Fruit fly (Drosophila melanogaster) whole organism, adult: ENCODE data around the gene CG13679.

Experiments used
- CG11617 ChIP-seq: fragments of 200-800 bp; sonication (Bioruptor generic); optimal IDR thresholded peaks from 2 replicates; lab custom pipeline; 2017; ENCODE audit warnings: mild to moderate bottlenecking, missing biosample characterization, missing genetic modification reagents, missing genetic modification characterization
- CG12768 ChIP-seq: fragments of 200-800 bp; sonication (Bioruptor generic); optimal IDR thresholded peaks from 2 replicates; lab custom pipeline; 2017; ENCODE audit warnings: missing biosample characterization, missing genetic modification characterization, mild to moderate bottlenecking, moderate library complexity, missing genetic modification reagents
- CG14711 ChIP-seq: fragments of 200-800 bp; sonication (Bioruptor generic); optimal IDR thresholded peaks from 2 replicates; lab custom pipeline; 2018; ENCODE audit warnings: missing biosample characterization, mild to moderate bottlenecking, missing genetic modification characterization, moderate library complexity
- CG1620 ChIP-seq: fragments of 200-800 bp; sonication (Bioruptor generic); optimal IDR thresholded peaks from 2 replicates; lab custom pipeline; 2016; ENCODE audit warnings: missing biosample characterization, missing genetic modification characterization
- CG33017 ChIP-seq: fragments of 200-800 bp; sonication (Bioruptor generic); optimal IDR thresholded peaks from 2 replicates; lab custom pipeline; 2018; ENCODE audit warnings: missing biosample characterization, mild to moderate bottlenecking, missing genetic modification characterization, moderate library complexity
- CG5204 ChIP-seq: fragments of 200-800 bp; sonication (Bioruptor generic); optimal IDR thresholded peaks from 2 replicates; lab custom pipeline; 2016; ENCODE audit warnings: missing biosample characterization, missing genetic modification characterization
- CG7045 ChIP-seq: fragments of 200-800 bp; sonication (Bioruptor generic); optimal IDR thresholded peaks from 2 replicates; lab custom pipeline; 2017; ENCODE audit warnings: missing biosample characterization, mild to moderate bottlenecking, missing genetic modification characterization
- CG7101 ChIP-seq: fragments of 200-800 bp; sonication (Bioruptor generic); optimal IDR thresholded peaks from 2 replicates; lab custom pipeline; 2018; ENCODE audit warnings: missing biosample characterization, mild to moderate bottlenecking, missing genetic modification characterization, moderate library complexity
- Clk ChIP-seq: fragments of 200-800 bp; sonication (Bioruptor generic); optimal IDR thresholded peaks from 2 replicates; lab custom pipeline; 2017; ENCODE audit warnings: missing biosample characterization, missing genetic modification characterization
- Crg-1 ChIP-seq: fragments of 200-800 bp; sonication (Bioruptor generic); optimal IDR thresholded peaks from 2 replicates; lab custom pipeline; 2016; ENCODE audit warnings: missing biosample characterization, missing genetic modification characterization
- Hr96 ChIP-seq: fragments of 200-800 bp; sonication (Bioruptor generic); optimal IDR thresholded peaks from 2 replicates; lab custom pipeline; 2016; ENCODE audit warnings: missing biosample characterization, missing genetic modification characterization
- Mnt ChIP-seq: fragments of 200-800 bp; sonication (Bioruptor generic); optimal IDR thresholded peaks from 2 replicates; lab custom pipeline; 2016; ENCODE audit warnings: missing biosample characterization, mild to moderate bottlenecking, missing genetic modification characterization
- bab1 ChIP-seq: fragments of 200-800 bp; sonication (Bioruptor generic); optimal IDR thresholded peaks from 3 replicates; lab custom pipeline; 2019; ENCODE audit warnings: missing biosample characterization, mild to moderate bottlenecking, missing genetic modification characterization, moderate library complexity
- cic ChIP-seq: fragments of 200-800 bp; sonication (Bioruptor generic); optimal IDR thresholded peaks from 2 replicates; lab custom pipeline; 2017; ENCODE audit warnings: missing biosample characterization, mild to moderate bottlenecking, missing genetic modification characterization, moderate library complexity
- cnc ChIP-seq, 2 experiments: fragments of >200 bp; optimal IDR thresholded peaks; 2 replicates each; lab custom pipeline; 2017
- kay ChIP-seq: fragments of 200-800 bp; sonication (Bioruptor generic); peaks from one replicate; lab custom pipeline; 2016; ENCODE audit warnings: missing biosample characterization, missing genetic modification characterization, borderline replicate concordance
- ovo ChIP-seq: fragments of 200-800 bp; sonication (Bioruptor generic); optimal IDR thresholded peaks from 2 replicates; lab custom pipeline; 2016; ENCODE audit warnings: missing biosample characterization, missing genetic modification characterization
- pad ChIP-seq: fragments of 200-800 bp; sonication (Bioruptor generic); optimal IDR thresholded peaks from 3 replicates; lab custom pipeline; 2017; ENCODE audit warnings: missing biosample characterization, missing genetic modification characterization, mild to moderate bottlenecking, moderate library complexity, missing genetic modification reagents
- tj ChIP-seq: fragments of 200-800 bp; sonication (Bioruptor generic); optimal IDR thresholded peaks from 3 replicates; lab custom pipeline; 2017; ENCODE audit warnings: missing biosample characterization, mild to moderate bottlenecking, missing genetic modification characterization, moderate library complexity
- toe ChIP-seq: fragments of 200-800 bp; sonication (Bioruptor generic); optimal IDR thresholded peaks from 2 replicates; lab custom pipeline; 2016; ENCODE audit warnings: missing biosample characterization, missing genetic modification characterization

Gene CG13679

DNA sequence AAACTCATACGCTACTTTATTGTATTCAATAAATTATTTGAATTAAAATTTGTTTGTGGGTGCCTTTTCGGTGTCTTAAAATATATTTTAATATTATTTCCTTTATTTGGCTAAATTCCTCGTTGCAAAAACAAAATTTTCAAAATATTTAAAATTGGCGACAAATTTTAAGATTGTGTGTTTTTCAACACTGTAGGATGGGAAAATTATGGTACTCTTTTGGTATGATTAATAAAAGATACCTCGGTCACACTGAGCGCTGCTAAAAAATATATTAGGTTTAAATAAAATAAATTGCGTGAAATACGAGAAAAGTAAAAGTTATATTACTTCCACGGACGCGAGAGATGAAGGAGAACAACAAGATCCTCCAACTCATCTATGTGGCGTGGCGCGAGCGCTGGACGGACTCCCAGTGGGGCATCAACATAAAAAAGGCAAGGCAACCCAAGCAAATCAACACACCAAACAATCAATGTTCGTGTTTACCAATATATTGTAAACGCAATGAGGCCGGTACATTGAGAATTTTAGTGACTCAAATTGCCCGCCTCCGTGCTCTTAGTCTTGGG is 11.5 kb upstream of the CG13679 start, which contains the start of gene MED24:
MED24 (plus strand) TSS at position 229 of the 572 bp plus-strand sequence.
- TF ChIP-seq CG7045 (GFP tag; lab: Kevin White, UChicago) = peak; percentile 14
- TF ChIP-seq CG1620 (GFP tag; lab: Kevin White, UChicago) = no peak
- peak; percentile 53 for TF ChIP-seq CG14711
- TF ChIP-seq Mnt = peak; percentile 20
- no peak for TF ChIP-seq Crg-1 (GFP tag; lab: Kevin White, UChicago)
- TF ChIP-seq CG33017 (tag; lab: Kevin White, UChicago) = peak; percentile 9
- peak; percentile 23 for TF ChIP-seq bab1 (GFP tag; lab: Kevin White, UChicago)
- TF ChIP-seq CG7101 (tag; lab: Kevin White, UChicago) = peak; percentile 35

DNA sequence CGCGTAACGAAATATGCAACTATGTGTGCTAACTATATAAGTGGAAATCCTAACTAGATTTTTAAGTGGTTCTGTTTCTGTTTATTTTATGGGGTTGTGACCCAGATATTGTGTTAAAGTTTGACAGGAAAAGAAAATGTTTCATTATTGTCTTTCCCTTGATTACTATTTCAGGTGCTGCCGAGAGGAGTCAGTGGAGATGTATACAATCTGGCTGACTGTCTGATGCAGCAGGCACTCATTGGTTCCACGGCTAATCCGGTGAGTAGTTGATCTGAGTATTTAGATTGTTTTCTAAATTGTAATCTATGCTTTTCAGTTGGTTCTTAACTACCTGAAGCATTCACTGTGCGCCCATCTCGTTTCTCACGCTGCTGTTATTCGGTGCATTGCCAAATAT is 9.6 kb upstream of the CG13679 start, which contains the start of gene CG7387:
CG7387 (minus strand) TSS at position 101 of the 400 bp plus-strand sequence.
- TF ChIP-seq kay (no peak), CG7101 (tag; lab: Kevin White, UChicago) (no peak), CG14711 (no peak), cic (GFP tag; lab: Kevin White, UChicago) (no peak), CG7045 (GFP tag; lab: Kevin White, UChicago) (no peak), CG1620 (GFP tag; lab: Kevin White, UChicago) (no peak), ovo (GFP tag; lab: Kevin White, UChicago) (no peak), Crg-1 (GFP tag; lab: Kevin White, UChicago) (no peak), CG12768 (no peak), cnc (optimal IDR thresholded peaks at IDR 0.05; lab: Kevin White, UChicago) (no peak), tj (GFP tag; lab: Kevin White, UChicago) (no peak), CG33017 (tag; lab: Kevin White, UChicago) (no peak), pad (no peak), toe (no peak), Hr96 (GFP tag; lab: Kevin White, UChicago) (no peak), bab1 (GFP tag; lab: Kevin White, UChicago) (no peak), CG11617 (no peak), CG5204 (GFP tag; lab: Kevin White, UChicago) (no peak), Clk (GFP tag; lab: Kevin White, UChicago) (no peak), Mnt (no peak)

DNA sequence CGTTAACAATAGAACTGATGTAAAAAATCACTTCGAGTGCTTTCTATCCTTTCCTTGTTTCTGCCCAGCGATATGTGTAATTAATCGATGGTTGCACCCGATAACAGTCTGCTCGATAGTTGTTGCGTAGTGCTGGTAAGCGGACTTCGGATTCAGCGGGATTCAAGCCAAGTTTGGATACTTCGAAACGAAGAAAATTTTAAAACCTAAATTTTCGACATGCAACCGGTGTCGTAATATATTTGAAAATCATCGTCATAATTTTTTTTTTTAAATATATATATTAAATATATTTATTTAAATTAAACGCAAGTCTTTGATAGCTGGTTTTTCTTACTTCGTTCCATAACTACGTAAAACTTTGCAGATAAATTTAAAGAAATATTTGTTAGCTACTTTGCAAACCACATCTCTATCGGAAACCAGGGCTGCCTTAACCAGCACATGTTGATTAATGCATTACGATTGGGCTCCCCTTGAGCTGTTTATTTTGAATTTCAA is 4.8 kb upstream of the CG13679 start, which contains the start of the genes UbcE2M and Dhps:
UbcE2M (minus strand) TSS at position 209 of the 501 bp plus-strand sequence.
Dhps (plus strand) TSS at position 429 of the 501 bp plus-strand sequence.
- TF ChIP-seq CG7045 (GFP tag; lab: Kevin White, UChicago) = peak; percentile 92
- peak; percentile 62 for TF ChIP-seq tj (GFP tag; lab: Kevin White, UChicago)
- TF ChIP-seq Hr96 (GFP tag; lab: Kevin White, UChicago) = no peak
- no peak for TF ChIP-seq kay
- peak; percentile 75 for TF ChIP-seq toe
- peak; percentile 69 for TF ChIP-seq Crg-1 (GFP tag; lab: Kevin White, UChicago)
- TF ChIP-seq CG5204 (GFP tag; lab: Kevin White, UChicago) = no peak
- peak; percentile 87 for TF ChIP-seq Mnt
- TF ChIP-seq CG11617 = peak; percentile 86
- peak; percentile 3 for TF ChIP-seq cic (GFP tag; lab: Kevin White, UChicago)
- peak; percentile 65 for TF ChIP-seq CG33017 (tag; lab: Kevin White, UChicago)
- TF ChIP-seq Clk (GFP tag; lab: Kevin White, UChicago) = peak; percentile 78
- peak; percentile 77 for TF ChIP-seq pad
- peak; percentile 86 for TF ChIP-seq CG7101 (tag; lab: Kevin White, UChicago)
- TF ChIP-seq cnc (optimal IDR thresholded peaks at IDR 0.05; lab: Kevin White, UChicago) = no peak
- TF ChIP-seq ovo (GFP tag; lab: Kevin White, UChicago) = peak; percentile 78
- peak; percentile 89 for TF ChIP-seq CG12768
- TF ChIP-seq CG1620 (GFP tag; lab: Kevin White, UChicago) = peak; percentile 71
- peak; percentile 75 for TF ChIP-seq bab1 (GFP tag; lab: Kevin White, UChicago)
- TF ChIP-seq CG14711 = peak; percentile 79

DNA sequence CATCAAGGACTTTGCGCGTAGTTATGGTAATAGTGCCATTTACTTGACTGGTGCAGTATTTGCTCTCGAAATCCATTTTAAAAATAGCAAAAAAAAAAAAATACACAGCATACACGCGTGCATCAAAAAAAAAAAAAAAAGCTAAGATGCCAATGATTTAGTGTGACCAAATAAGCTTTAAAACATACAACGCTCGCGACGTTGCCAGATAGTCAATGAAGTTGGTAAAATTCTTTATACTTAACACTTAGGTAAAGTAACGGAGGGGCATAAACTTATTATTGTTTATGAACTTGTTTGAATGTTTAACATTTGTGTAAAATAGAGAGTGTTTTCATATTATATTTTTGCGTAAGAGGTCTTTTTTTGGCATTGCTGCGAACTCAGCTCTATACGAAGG is 8.0 kb downstream of the CG13679 start, which contains the start of gene tut:
tut (minus strand) TSS at position 148 of the 400 bp plus-strand sequence.
- TF ChIP-seq kay (no peak), cic (GFP tag; lab: Kevin White, UChicago) (no peak), ovo (GFP tag; lab: Kevin White, UChicago) (no peak), CG7101 (tag; lab: Kevin White, UChicago) (no peak), toe (no peak), CG11617 (no peak), Mnt (no peak), CG1620 (GFP tag; lab: Kevin White, UChicago) (no peak), CG7045 (GFP tag; lab: Kevin White, UChicago) (no peak), cnc (optimal IDR thresholded peaks at IDR 0.05; lab: Kevin White, UChicago) (no peak), pad (no peak), CG14711 (no peak), Hr96 (GFP tag; lab: Kevin White, UChicago) (no peak), bab1 (GFP tag; lab: Kevin White, UChicago) (no peak), Clk (GFP tag; lab: Kevin White, UChicago) (no peak)

DNA sequence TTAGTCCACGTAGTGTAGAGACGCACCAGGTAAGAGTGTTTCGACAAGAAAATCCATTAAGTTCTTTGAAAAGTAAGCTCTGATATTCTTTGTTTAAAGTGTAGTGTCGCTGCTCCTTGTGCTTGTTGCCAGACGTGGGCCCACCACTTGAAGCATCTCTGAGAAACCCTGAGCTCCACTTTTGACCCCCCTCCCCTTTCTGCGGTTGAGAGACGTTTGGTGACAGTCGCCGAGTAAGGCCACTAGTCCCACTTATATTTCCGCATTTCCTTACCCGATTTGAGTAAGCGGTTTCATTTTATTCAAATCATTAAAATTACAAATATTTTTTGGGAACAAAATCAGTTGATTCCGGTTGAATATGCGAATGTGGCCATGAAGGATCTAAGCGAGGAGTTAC is 9.0 kb downstream of the CG13679 start, which contains the start of gene CG8006:
CG8006 (plus strand) TSS at position 301 of the 400 bp plus-strand sequence.
- TF ChIP-seq ovo (GFP tag; lab: Kevin White, UChicago) (no peak), toe (no peak), CG11617 (no peak), CG33017 (tag; lab: Kevin White, UChicago) (no peak), CG1620 (GFP tag; lab: Kevin White, UChicago) (no peak), bab1 (GFP tag; lab: Kevin White, UChicago) (no peak), CG7101 (tag; lab: Kevin White, UChicago) (no peak), Hr96 (GFP tag; lab: Kevin White, UChicago) (no peak), Clk (GFP tag; lab: Kevin White, UChicago) (no peak)
